Fruit fly (Drosophila melanogaster) whole organism, embryonic: Measurements from ENCODE around the gene CG15209.

Source experiments
- Bgb ChIP-seq: fragments of 200-800 bp; sonication (Bioruptor generic); IDR thresholded peaks from 2 replicates; pipeline ENCODE4 v1.3.6; 2022; ENCODE audit warnings: missing biosample characterization, missing genetic modification characterization; ENCODE audit not compliant: partially characterized antibody
- CG10209 ChIP-seq: fragments of 200-800 bp; sonication (Bioruptor generic); optimal IDR thresholded peaks from 3 replicates; lab custom pipeline; 2017; ENCODE audit warnings: missing biosample characterization, mild to moderate bottlenecking, missing genetic modification characterization, missing genetic modification reagents
- CG10462 ChIP-seq: fragments of 200-800 bp; sonication (Bioruptor generic); optimal IDR thresholded peaks from 2 replicates; lab custom pipeline; 2016; ENCODE audit warnings: missing biosample characterization, missing genetic modification characterization
- CG10959 ChIP-seq: fragments of 200-800 bp; sonication (Bioruptor generic); IDR thresholded peaks from 2 replicates; pipeline ENCODE4 v1.3.6; 2022; ENCODE audit warnings: missing biosample characterization, missing genetic modification characterization
- CG11696 ChIP-seq: fragments of 200-800 bp; sonication (Bioruptor generic); IDR thresholded peaks from 2 replicates; pipeline ENCODE4 v1.3.6; 2022; ENCODE audit warnings: missing biosample characterization, missing genetic modification characterization
- CG13775 ChIP-seq: fragments of 200-800 bp; sonication (Bioruptor generic); optimal IDR thresholded peaks from 3 replicates; lab custom pipeline; 2017; ENCODE audit warnings: missing biosample characterization, mild to moderate bottlenecking, missing genetic modification characterization
- CG15514 ChIP-seq: fragments of 200-800 bp; sonication (Bioruptor generic); optimal IDR thresholded peaks from 3 replicates; lab custom pipeline; 2017; ENCODE audit warnings: missing biosample characterization, missing genetic modification characterization, mild to moderate bottlenecking, moderate library complexity, missing genetic modification reagents
- CG1603 ChIP-seq: fragments of 200-800 bp; sonication (Bioruptor generic); optimal IDR thresholded peaks from 2 replicates; lab custom pipeline; 2019; ENCODE audit warnings: missing biosample characterization, mild to moderate bottlenecking, missing genetic modification characterization, moderate library complexity
- CG17186 ChIP-seq: fragments of 200-800 bp; sonication (Bioruptor generic); optimal IDR thresholded peaks from 3 replicates; lab custom pipeline; 2017; ENCODE audit warnings: missing biosample characterization, missing genetic modification reagents, missing genetic modification characterization
- CG2116 ChIP-seq: fragments of 200-800 bp; sonication (Bioruptor generic); optimal IDR thresholded peaks from 3 replicates; lab custom pipeline; 2018; ENCODE audit warnings: missing biosample characterization, mild to moderate bottlenecking, missing genetic modification characterization
- CG30020 ChIP-seq: fragments of 200-800 bp; optimal IDR thresholded peaks from 2 replicates; lab custom pipeline; 2019; ENCODE audit warnings: missing biosample characterization, mild to moderate bottlenecking, missing genetic modification characterization, moderate library complexity
- CG34224 ChIP-seq: fragments of 200-800 bp; sonication (Bioruptor generic); IDR thresholded peaks from 3 replicates; pipeline ENCODE4 v1.3.6; 2022; ENCODE audit warnings: missing biosample characterization, missing genetic modification characterization; ENCODE audit not compliant: partially characterized antibody
- CG3847 ChIP-seq: fragments of 200-800 bp; sonication (Bioruptor generic); IDR thresholded peaks from 2 replicates; pipeline ENCODE4 v1.3.6; 2022; ENCODE audit warnings: missing biosample characterization, missing genetic modification characterization
- CG4360 ChIP-seq: fragments of 200-800 bp; sonication (Bioruptor generic); IDR thresholded peaks from 2 replicates; pipeline ENCODE4 v1.3.6; 2022; ENCODE audit warnings: missing biosample characterization, missing genetic modification characterization
- CG6791 ChIP-seq: fragments of 200-800 bp; sonication (Bioruptor generic); IDR thresholded peaks from 3 replicates; pipeline ENCODE4 v1.3.6; 2022; ENCODE audit warnings: missing biosample characterization, missing genetic modification characterization; ENCODE audit not compliant: partially characterized antibody
- CG9727 ChIP-seq: fragments of 200-800 bp; sonication (Bioruptor generic); optimal IDR thresholded peaks from 3 replicates; lab custom pipeline; 2017; ENCODE audit warnings: missing biosample characterization, mild to moderate bottlenecking, missing genetic modification characterization
- CG9797 ChIP-seq: fragments of 200-800 bp; sonication (Bioruptor generic); optimal IDR thresholded peaks from 3 replicates; lab custom pipeline; 2018; ENCODE audit warnings: missing biosample characterization, mild to moderate bottlenecking, missing genetic modification characterization
- Drgx ChIP-seq: fragments of 200-800 bp; sonication (Bioruptor generic); IDR thresholded peaks from 2 replicates; pipeline ENCODE4 v1.3.6; 2022; ENCODE audit warnings: missing biosample characterization, missing genetic modification characterization
- Gsc ChIP-seq: fragments of 200-800 bp; sonication (Bioruptor generic); IDR thresholded peaks from 2 replicates; pipeline ENCODE4 v1.3.6; 2022; ENCODE audit warnings: missing biosample characterization, missing genetic modification characterization
- HLH4C ChIP-seq: fragments of 200-800 bp; sonication (Bioruptor generic); IDR thresholded peaks from 3 replicates; pipeline ENCODE4 v1.3.6; 2022; ENCODE audit warnings: missing biosample characterization, missing genetic modification characterization; ENCODE audit not compliant: partially characterized antibody
- Hey ChIP-seq: fragments of 200-800 bp; sonication (Bioruptor generic); optimal IDR thresholded peaks from 3 replicates; lab custom pipeline; 2018; ENCODE audit warnings: missing biosample characterization, mild to moderate bottlenecking, missing genetic modification characterization
- MBD-R2 ChIP-seq: fragments of 200-800 bp; sonication (Bioruptor generic); IDR thresholded peaks from 2 replicates; pipeline ENCODE4 v1.3.6; 2022; ENCODE audit warnings: missing biosample characterization, missing genetic modification characterization
- Med ChIP-seq: fragments of 200-800 bp; sonication (Bioruptor generic); peaks from one replicate; lab custom pipeline; 2016; ENCODE audit warnings: missing biosample characterization, missing genetic modification characterization, mild to moderate bottlenecking, inconsistent platforms, moderate library complexity
- Opbp ChIP-seq: fragments of 200-800 bp; sonication (Bioruptor generic); IDR thresholded peaks from 3 replicates; pipeline ENCODE4 v1.3.6; 2022; ENCODE audit warnings: missing biosample characterization, missing genetic modification characterization; ENCODE audit not compliant: partially characterized antibody
- Vsx1 ChIP-seq: fragments of 200-800 bp; sonication (Bioruptor generic); optimal IDR thresholded peaks from 2 replicates; lab custom pipeline; 2017; ENCODE audit warnings: missing biosample characterization, mild to moderate bottlenecking, missing genetic modification characterization, missing genetic modification reagents
- ato ChIP-seq: fragments of 200-800 bp; sonication (Bioruptor generic); IDR thresholded peaks from 2 replicates; pipeline ENCODE4 v1.3.6; 2022; ENCODE audit warnings: missing biosample characterization, missing genetic modification characterization; ENCODE audit not compliant: partially characterized antibody
- az2 ChIP-seq: fragments of 200-800 bp; sonication (Bioruptor generic); optimal IDR thresholded peaks from 3 replicates; lab custom pipeline; 2016; ENCODE audit warnings: missing biosample characterization, missing genetic modification characterization
- bab2 ChIP-seq: fragments of 200-800 bp; sonication (Bioruptor generic); optimal IDR thresholded peaks from 2 replicates; lab custom pipeline; 2016; ENCODE audit warnings: missing biosample characterization, missing genetic modification characterization
- bbx ChIP-seq: fragments of 200-800 bp; sonication (Bioruptor generic); IDR thresholded peaks from 2 replicates; pipeline ENCODE4 v1.3.6; 2022; ENCODE audit warnings: missing biosample characterization, missing genetic modification characterization; ENCODE audit not compliant: partially characterized antibody
- bsh ChIP-seq, 2 experiments: fragments of 200-800 bp; sonication (Bioruptor generic); optimal IDR thresholded peaks; 2 replicates each; lab custom pipeline; 2017 to 2018; ENCODE audit warnings: mild to moderate bottlenecking in 2 of 2, missing biosample characterization in 2 of 2, missing genetic modification characterization in 2 of 2, moderate library complexity in 1 of 2
- gfzf ChIP-seq: fragments of 200-800 bp; sonication (Bioruptor generic); optimal IDR thresholded peaks from 2 replicates; lab custom pipeline; 2016; ENCODE audit warnings: missing biosample characterization, mild to moderate bottlenecking, missing genetic modification characterization, moderate library complexity
- h ChIP-seq: fragments of >200 bp; optimal IDR thresholded peaks from 2 replicates; lab custom pipeline; 2017
- hbn ChIP-seq: fragments of 200-800 bp; sonication (Bioruptor generic); IDR thresholded peaks from 2 replicates; pipeline ENCODE4 v1.3.6; 2022; ENCODE audit warnings: missing biosample characterization, missing genetic modification characterization; ENCODE audit not compliant: partially characterized antibody
- her ChIP-seq: fragments of 200-800 bp; sonication (Bioruptor generic); optimal IDR thresholded peaks from 2 replicates; lab custom pipeline; 2016; ENCODE audit warnings: missing biosample characterization, missing genetic modification characterization
- kay ChIP-seq: fragments of 200-800 bp; sonication (Bioruptor generic); optimal IDR thresholded peaks from 2 replicates; lab custom pipeline; 2016; ENCODE audit warnings: missing biosample characterization, missing genetic modification characterization
- mld ChIP-seq: fragments of 200-800 bp; sonication (Bioruptor generic); IDR thresholded peaks from 3 replicates; pipeline ENCODE4 v1.3.6; 2022; ENCODE audit warnings: missing biosample characterization, missing genetic modification characterization; ENCODE audit not compliant: partially characterized antibody
- odd ChIP-seq: fragments of 200-800 bp; sonication (Bioruptor generic); optimal IDR thresholded peaks from 2 replicates; lab custom pipeline; 2017; ENCODE audit warnings: missing biosample characterization, mild to moderate bottlenecking, missing genetic modification characterization
- pzg ChIP-seq: fragments of 200-800 bp; sonication (Bioruptor generic); optimal IDR thresholded peaks from 3 replicates; lab custom pipeline; 2018; ENCODE audit warnings: missing biosample characterization, mild to moderate bottlenecking, missing genetic modification characterization, moderate library complexity
- sens ChIP-seq: fragments of 200-800 bp; sonication (Bioruptor generic); peaks from one replicate; lab custom pipeline; 2016; ENCODE audit warnings: missing biosample characterization, missing genetic modification characterization
- sr ChIP-seq: fragments of 200-800 bp; sonication (Bioruptor generic); IDR thresholded peaks from 3 replicates; pipeline ENCODE4 v1.3.6; 2022; ENCODE audit warnings: missing biosample characterization, missing genetic modification characterization
- tna ChIP-seq: fragments of 200-800 bp; sonication (Bioruptor generic); IDR thresholded peaks from 2 replicates; pipeline ENCODE4 v1.3.6; 2022; ENCODE audit warnings: missing biosample characterization, missing genetic modification characterization; ENCODE audit not compliant: partially characterized antibody
- unc-4 ChIP-seq: fragments of 200-800 bp; sonication (Bioruptor generic); IDR thresholded peaks from 2 replicates; pipeline ENCODE4 v1.3.6; 2022; ENCODE audit warnings: missing biosample characterization, missing genetic modification characterization; ENCODE audit not compliant: partially characterized antibody
- usp ChIP-seq: fragments of >200 bp; optimal IDR thresholded peaks from 2 replicates; lab custom pipeline; 2017; ENCODE audit warnings: missing biosample characterization, missing genetic modification characterization
- vnd ChIP-seq: fragments of 200-800 bp; sonication (Bioruptor generic); IDR thresholded peaks from 3 replicates; pipeline ENCODE4 v1.3.6; 2022; ENCODE audit warnings: missing biosample characterization, missing genetic modification characterization; ENCODE audit not compliant: partially characterized antibody
- zf30C ChIP-seq: fragments of 200-800 bp; sonication (Bioruptor generic); optimal IDR thresholded peaks from 3 replicates; lab custom pipeline; 2018; ENCODE audit warnings: missing biosample characterization, mild to moderate bottlenecking, missing genetic modification characterization

CG15209 gene

dm6 chrX:10877087-10877935, 35.3 kb downstream of the CG15209 start, which contains the start of gene CG1637 (continued):
- TF ChIP-seq gfzf (GFP tag; lab: Kevin White, UChicago) (peak; percentile 82), CG15514 (GFP tag; lab: Kevin White, UChicago) (peak; percentile 42), tna (GFP tag; lab: Robert Waterston, UW) (0 out of 2 replicates have a peak, but pooled peaks have one; percentile 33), zf30C (GFP tag; lab: Kevin White, UChicago) (peak; percentile 62), CG1603 (tag; lab: Kevin White, UChicago) (peak; percentile 50), CG6791 (GFP tag; lab: Robert Waterston, UW) (peak; percentile 67), CG2116 (peak; percentile 64), Opbp (peak; percentile 70; the same call in 2 of the 3 replicates), vnd (GFP tag; lab: Robert Waterston, UW) (peak; percentile 49; the same call in 1 of the 3 replicates), usp (GFP tag; lab: Kevin White, UChicago) (no peak), bbx (peak; percentile 82), CG10209 (GFP tag; lab: Kevin White, UChicago) (no peak), Hey (tag; lab: Kevin White, UChicago) (no peak), CG11696 (no peak), Gsc (GFP tag; lab: Robert Waterston, UW) (no peak), ato (peak; percentile 39), CG13775 (GFP tag; lab: Kevin White, UChicago) (no peak), unc-4 (GFP tag; lab: Robert Waterston, UW) (peak; percentile 65), odd (no peak), az2 (peak; percentile 6), Drgx (GFP tag; lab: Robert Waterston, UW) (peak; percentile 61), CG30020 (tag; lab: Kevin White, UChicago) (no peak), CG4360 (GFP tag; lab: Robert Waterston, UW) (peak; percentile 89), her (GFP tag; lab: Kevin White, UChicago) (no peak), h (lab: Kevin White, UChicago) (no peak), CG3847 (0 out of 2 replicates have a peak, but pooled peaks have one; percentile 14), Vsx1 (GFP tag; lab: Kevin White, UChicago) (no peak), bsh (GFP tag; optimal IDR thresholded peaks at IDR 0.05; lab: Kevin White, UChicago) (peak in 1 of 2 experiments; percentile 24), mld (GFP tag; lab: Robert Waterston, UW) (0 out of 3 replicates have a peak, but pooled peaks have one; percentile 52), HLH4C (GFP tag; lab: Robert Waterston, UW) (peak; percentile 64), CG9727 (peak; percentile 21), sr (GFP tag; lab: Robert Waterston, UW) (no peak), CG34224 (GFP tag; lab: Robert Waterston, UW) (peak; percentile 54), Bgb (GFP tag; lab: Robert Waterston, UW) (peak; percentile 74), CG10959 (GFP tag; lab: Robert Waterston, UW) (no peak), CG9797 (GFP tag; lab: Kevin White, UChicago) (peak; percentile 75), MBD-R2 (GFP tag; lab: Robert Waterston, UW) (peak; percentile 70), hbn (GFP tag; lab: Robert Waterston, UW) (peak; percentile 64), bab2 (no peak), CG10462 (GFP tag; lab: Kevin White, UChicago) (no peak), pzg (GFP tag; lab: Kevin White, UChicago) (peak; percentile 70), Med (peak; percentile 32), kay (GFP tag; lab: Kevin White, UChicago) (no peak), CG17186 (GFP tag; lab: Kevin White, UChicago) (peak; percentile 35), sens (peak; percentile 79)
